Worm (Caenorhabditis elegans) whole organism, young adult: ENCODE measurements around the gene rnf-113.

Experiments
- B0336.3 ChIP-seq: fragments of 200-800 bp; sonication (Bioruptor generic); IDR thresholded peaks from 2 replicates; pipeline ENCODE4 v1.3.6; 2022; ENCODE audit warnings: missing genetic modification characterization, missing compliant biosample characterization
- D2030.7 ChIP-seq: fragments of 200-800 bp; sonication (Bioruptor generic); IDR thresholded peaks from 2 replicates; pipeline ENCODE4 v1.3.6; 2022; ENCODE audit warnings: missing genetic modification reagents, missing genetic modification characterization, missing compliant biosample characterization
- F23B12.7 ChIP-seq: sonication (generic microtip); optimal IDR thresholded peaks from 2 replicates; lab custom pipeline; 2017; ENCODE audit warnings: missing genetic modification characterization, mild to moderate bottlenecking, missing compliant biosample characterization, antibody characterized with exemption, moderate library complexity; ENCODE audit not compliant: insufficient read depth
- F33H1.4 ChIP-seq: fragments of 200-800 bp; sonication (Bioruptor generic); IDR thresholded peaks from 2 replicates; pipeline ENCODE4 v1.3.6; 2022; ENCODE audit warnings: missing genetic modification reagents, missing genetic modification characterization, missing compliant biosample characterization
- T26A5.8 ChIP-seq: sonication (generic microtip); optimal IDR thresholded peaks from 2 replicates; lab custom pipeline; 2016; ENCODE audit warnings: missing genetic modification characterization, missing compliant biosample characterization
- Y53G8AR.9 ChIP-seq: fragments of 200-800 bp; sonication (Bioruptor generic); conservative IDR thresholded peaks from 2 replicates; pipeline ENCODE4 v1.3.6; 2022; ENCODE audit warnings: missing genetic modification reagents, missing genetic modification characterization, missing compliant biosample characterization
- Y95B8A.8 ChIP-seq: fragments of 200-800 bp; sonication (Bioruptor generic); IDR thresholded peaks from 2 replicates; pipeline ENCODE4 v1.3.6; 2022; ENCODE audit warnings: missing genetic modification reagents, missing genetic modification characterization, missing compliant biosample characterization
- ama-1 ChIP-seq, 3 experiments: fragments of 150-350 bp in 1 of 3; sonication (generic microtip) in 2 of 3; optimal IDR thresholded peaks; 2 replicates each; lab custom pipeline; 2014 to 2018; ENCODE audit warnings: missing biosample characterization in 2 of 3, missing genetic modification characterization in 2 of 3, missing genetic modification reagents in 2 of 3
- aptf-2 ChIP-seq: fragments of 200-800 bp; sonication (Bioruptor generic); conservative IDR thresholded peaks from 2 replicates; pipeline ENCODE4 v1.3.6; 2022; ENCODE audit warnings: missing genetic modification reagents, missing genetic modification characterization, missing compliant biosample characterization
- aptf-3 ChIP-seq: fragments of 200-800 bp; sonication (Bioruptor generic); IDR thresholded peaks from 2 replicates; pipeline ENCODE4 v1.3.6; 2022; ENCODE audit warnings: missing genetic modification characterization, missing compliant biosample characterization
- athp-1 ChIP-seq: sonication (generic microtip); optimal IDR thresholded peaks from 2 replicates; lab custom pipeline; 2017; ENCODE audit warnings: mild to moderate bottlenecking, missing genetic modification characterization, missing compliant biosample characterization
- attf-6 ChIP-seq: fragments of 200-800 bp; sonication (Bioruptor generic); IDR thresholded peaks from 2 replicates; pipeline ENCODE4 v1.3.6; 2022; ENCODE audit warnings: missing genetic modification reagents, missing genetic modification characterization, missing compliant biosample characterization
- ceh-27 ChIP-seq: fragments of 200-800 bp; sonication (Bioruptor generic); optimal IDR thresholded peaks from 2 replicates; lab custom pipeline; 2018; ENCODE audit warnings: mild to moderate bottlenecking, missing genetic modification characterization, moderate library complexity, missing compliant biosample characterization
- chd-7 ChIP-seq: sonication (generic microtip); optimal IDR thresholded peaks from 2 replicates; lab custom pipeline; 2016; ENCODE audit warnings: mild to moderate bottlenecking, missing genetic modification characterization, moderate library complexity, missing compliant biosample characterization
- efl-1 ChIP-seq: fragments of 150-350 bp; optimal IDR thresholded peaks from 2 replicates; lab custom pipeline; 2014; ENCODE audit warnings: missing biosample characterization, missing genetic modification reagents, missing genetic modification characterization
- ets-4 ChIP-seq: fragments of 200-800 bp; sonication (Bioruptor generic); optimal IDR thresholded peaks from 2 replicates; lab custom pipeline; 2018; ENCODE audit warnings: mild to moderate bottlenecking, missing genetic modification characterization, missing compliant biosample characterization
- him-1 ChIP-seq: sonication (generic microtip); optimal IDR thresholded peaks from 2 replicates; lab custom pipeline; 2016; ENCODE audit warnings: missing genotype, missing genetic modification reagents, missing genetic modification characterization, missing compliant biosample characterization
- hlh-26 ChIP-seq: fragments of 200-800 bp; sonication (Bioruptor generic); conservative IDR thresholded peaks from 2 replicates; pipeline ENCODE4 v1.3.6; 2022; ENCODE audit warnings: missing genetic modification reagents, missing genetic modification characterization, missing compliant biosample characterization
- hmg-1.2 ChIP-seq: fragments of 200-800 bp; sonication (Bioruptor generic); IDR thresholded peaks from 2 replicates; pipeline ENCODE4 v1.3.6; 2022; ENCODE audit warnings: missing genetic modification reagents, missing genetic modification characterization, missing compliant biosample characterization
- lin-26 ChIP-seq: fragments of 200-800 bp; sonication (Bioruptor generic); IDR thresholded peaks from 2 replicates; pipeline ENCODE4 v1.3.6; 2022; ENCODE audit warnings: missing genetic modification reagents, missing genetic modification characterization, missing compliant biosample characterization
- lin-54 ChIP-seq: fragments of 200-800 bp; sonication (Bioruptor generic); optimal IDR thresholded peaks from 2 replicates; lab custom pipeline; 2018; ENCODE audit warnings: mild to moderate bottlenecking, missing genetic modification characterization, missing compliant biosample characterization
- lir-1 ChIP-seq: fragments of 200-800 bp; sonication (Bioruptor generic); conservative IDR thresholded peaks from 2 replicates; pipeline ENCODE4 v1.3.6; 2022; ENCODE audit warnings: missing genetic modification reagents, missing genetic modification characterization, missing compliant biosample characterization
- lsl-1 ChIP-seq: fragments of 200-800 bp; sonication (Bioruptor generic); optimal IDR thresholded peaks from 2 replicates; lab custom pipeline; 2018; ENCODE audit warnings: mild to moderate bottlenecking, missing genetic modification characterization, moderate library complexity, missing compliant biosample characterization
- madf-3 ChIP-seq: fragments of 200-800 bp; sonication (Bioruptor generic); IDR thresholded peaks from 2 replicates; pipeline ENCODE4 v1.3.6; 2022; ENCODE audit warnings: missing genetic modification reagents, missing genetic modification characterization, missing compliant biosample characterization
- madf-6 ChIP-seq: fragments of 200-800 bp; sonication (Bioruptor generic); IDR thresholded peaks from 2 replicates; pipeline ENCODE4 v1.3.6; 2022; ENCODE audit warnings: missing genetic modification reagents, missing genetic modification characterization, missing compliant biosample characterization
- madf-8 ChIP-seq: fragments of 200-800 bp; sonication (Bioruptor generic); conservative IDR thresholded peaks from 2 replicates; pipeline ENCODE4 v1.3.6; 2022; ENCODE audit warnings: missing genetic modification reagents, missing genetic modification characterization, missing compliant biosample characterization
- mcd-1 ChIP-seq: fragments of 200-800 bp; sonication (Bioruptor generic); IDR thresholded peaks from 2 replicates; pipeline ENCODE4 v1.3.6; 2022; ENCODE audit warnings: missing genetic modification reagents, missing genetic modification characterization, missing compliant biosample characterization
- nfya-1 ChIP-seq: sonication (generic microtip); optimal IDR thresholded peaks from 2 replicates; lab custom pipeline; 2017; ENCODE audit warnings: antibody characterized with exemption, missing compliant biosample characterization, missing genetic modification characterization, borderline replicate concordance; ENCODE audit not compliant: insufficient read depth
- nfyb-1 ChIP-seq: fragments of 200-800 bp; sonication (Bioruptor generic); IDR thresholded peaks from 2 replicates; pipeline ENCODE4 v1.3.6; 2022; ENCODE audit warnings: missing genetic modification reagents, missing genetic modification characterization, missing compliant biosample characterization
- nhr-179 ChIP-seq: sonication (generic microtip); optimal IDR thresholded peaks from 2 replicates; lab custom pipeline; 2016; ENCODE audit warnings: mild to moderate bottlenecking, missing genetic modification characterization, missing compliant biosample characterization
- nhr-90 ChIP-seq: sonication (generic microtip); optimal IDR thresholded peaks from 2 replicates; lab custom pipeline; 2016; ENCODE audit warnings: missing genotype, mild to moderate bottlenecking, missing genetic modification characterization, missing compliant biosample characterization
- pbrm-1 ChIP-seq: fragments of 200-800 bp; sonication (Bioruptor generic); IDR thresholded peaks from 2 replicates; pipeline ENCODE4 v1.3.6; 2022; ENCODE audit warnings: missing genetic modification reagents, missing genetic modification characterization, missing compliant biosample characterization
- pha-4 ChIP-seq: fragments of 150-350 bp; sonication (generic microtip); optimal IDR thresholded peaks from 2 replicates; lab custom pipeline; 2014; ENCODE audit warnings: missing biosample characterization, missing genetic modification reagents, missing genetic modification characterization
- repo-1 ChIP-seq: sonication (generic microtip); optimal IDR thresholded peaks from 2 replicates; lab custom pipeline; 2017; ENCODE audit warnings: mild to moderate bottlenecking, missing genetic modification characterization, missing compliant biosample characterization
- sea-2 ChIP-seq: fragments of 200-800 bp; sonication (Bioruptor generic); IDR thresholded peaks from 2 replicates; pipeline ENCODE4 v1.3.6; 2022; ENCODE audit warnings: missing genetic modification characterization, missing compliant biosample characterization
- snpc-1.1 ChIP-seq: sonication (generic microtip); optimal IDR thresholded peaks from 2 replicates; lab custom pipeline; 2017; ENCODE audit warnings: missing genetic modification characterization, mild to moderate bottlenecking, missing compliant biosample characterization, antibody characterized with exemption, moderate library complexity, missing genotype, missing genetic modification reagents; ENCODE audit not compliant: insufficient read depth
- snpc-4 ChIP-seq, 5 experiments: fragments of 150-350 bp in 1 of 5; sonication (generic microtip) in 4 of 5; optimal IDR thresholded peaks; 2 replicates each; lab custom pipeline; 2014 to 2018; ENCODE audit warnings: missing genetic modification characterization in 5 of 5, missing biosample characterization in 3 of 5, antibody characterized with exemption in 2 of 5, mild to moderate bottlenecking in 2 of 5, missing compliant biosample characterization in 2 of 5, missing genotype in 2 of 5, moderate library complexity in 2 of 5, missing genetic modification reagents in 1 of 5
- xnd-1 ChIP-seq: sonication (generic microtip); optimal IDR thresholded peaks from 2 replicates; lab custom pipeline; 2016; ENCODE audit warnings: missing genotype, missing genetic modification reagents, missing genetic modification characterization, missing compliant biosample characterization
- zfh-2 ChIP-seq: fragments of 200-800 bp; sonication (Bioruptor generic); conservative IDR thresholded peaks from 2 replicates; pipeline ENCODE4 v1.3.6; 2022; ENCODE audit warnings: missing genetic modification reagents, missing genetic modification characterization, missing compliant biosample characterization
- ztf-28 ChIP-seq: fragments of 200-800 bp; sonication (Bioruptor generic); IDR thresholded peaks from 2 replicates; pipeline ENCODE4 v1.3.6; 2022; ENCODE audit warnings: missing genetic modification reagents, missing genetic modification characterization, missing compliant biosample characterization

The rnf-113 gene

ce11 chrIII:10738081-10738480, 19.4 kb downstream of the rnf-113 start:
- peak; percentile 54; the same call in 1 of the 2 replicates for TF ChIP-seq lin-26 (GFP tag; lab: Robert Waterston, UW)
- TF ChIP-seq nfya-1, result no peak
- TF ChIP-seq zfh-2 (GFP tag; lab: Robert Waterston, UW), result peak; percentile 30; the same call in 1 of the 2 replicates
- no peak for TF ChIP-seq sea-2 (GFP tag; lab: Robert Waterston, UW)
- TF ChIP-seq nhr-90, result no peak
- peak; percentile 4 for TF ChIP-seq chd-7 (tag; lab: Kevin White, UChicago)

ce11 chrIII:10736322-10736985, 21.0 kb downstream of the rnf-113 start:
- TF ChIP-seq B0336.3 (GFP tag; lab: Robert Waterston, UW) (peak; percentile 25; the same call in 1 of the 2 replicates), madf-8 (peak; percentile 19; the same call in 1 of the 2 replicates), F33H1.4 (GFP tag; lab: Robert Waterston, UW) (peak; percentile 60), aptf-2 (GFP tag; lab: Robert Waterston, UW) (0 out of 2 replicates have a peak, but pooled peaks have one; percentile 6), ceh-27 (GFP tag; lab: Kevin White, UChicago) (no peak), mcd-1 (GFP tag; lab: Robert Waterston, UW) (peak; percentile 35; the same call in 1 of the 2 replicates), hmg-1.2 (GFP tag; lab: Robert Waterston, UW) (peak; percentile 92), lir-1 (0 out of 2 replicates have a peak, but pooled peaks have one; percentile 28), lin-54 (GFP tag; lab: Kevin White, UChicago) (no peak), nfyb-1 (GFP tag; lab: Robert Waterston, UW) (0 out of 2 replicates have a peak, but pooled peaks have one; percentile 10), lsl-1 (GFP tag; lab: Kevin White, UChicago) (peak; percentile 74), ama-1 (optimal IDR thresholded peaks at IDR 0.05; lab: Kevin White, UChicago) (no peak), ama-1 (GFP tag; optimal IDR thresholded peaks at IDR 0.05; lab: Kevin White, UChicago) (no peak), athp-1 (peak; percentile 11), madf-6 (GFP tag; lab: Robert Waterston, UW) (0 out of 2 replicates have a peak, but pooled peaks have one; percentile 38), Y95B8A.8 (GFP tag; lab: Robert Waterston, UW) (no peak), him-1 (tag; lab: Kevin White, UChicago) (peak; percentile 37), repo-1 (tag; lab: Kevin White, UChicago) (peak; percentile 10), ets-4 (GFP tag; lab: Kevin White, UChicago) (no peak), aptf-3 (GFP tag; lab: Robert Waterston, UW) (no peak), xnd-1 (tag; lab: Kevin White, UChicago) (peak; percentile 9), nhr-179 (tag; lab: Kevin White, UChicago) (no peak), madf-3 (GFP tag; lab: Robert Waterston, UW) (no peak)

- TF ChIP-seq pha-4 (peak; percentile 28), D2030.7 (GFP tag; lab: Robert Waterston, UW) (no peak)
- TF ChIP-seq, all 124 proteins: peak for 1
Observed at ce11 chrIII:10734511-10735233, 22.8 kb downstream of the rnf-113 start.

ce11 chrIII:10733300-10733699, 24.1 kb downstream of the rnf-113 start:
- TF ChIP-seq snpc-1.1 (peak; percentile 90), pbrm-1 (peak; percentile 83), D2030.7 (GFP tag; lab: Robert Waterston, UW) (peak; percentile 92), hlh-26 (GFP tag; lab: Robert Waterston, UW) (no peak), madf-8 (peak; percentile 39; the same call in 1 of the 2 replicates), snpc-4 (GFP tag; optimal IDR thresholded peaks at IDR 0.05; lab: Kevin White, UChicago) (peak; percentile 85), snpc-4 (tag; optimal IDR thresholded peaks at IDR 0.05; lab: Kevin White, UChicago) (peak in 3 of 4 experiments; percentile 83 to 92 (median 88)), attf-6 (GFP tag; lab: Robert Waterston, UW) (0 out of 2 replicates have a peak, but pooled peaks have one; percentile 54), T26A5.8 (tag; lab: Kevin White, UChicago) (no peak), Y53G8AR.9 (GFP tag; lab: Robert Waterston, UW) (peak; percentile 65; the same call in 1 of the 2 replicates), lsl-1 (GFP tag; lab: Kevin White, UChicago) (peak; percentile 58), F23B12.7 (no peak), efl-1 (GFP tag; lab: Kevin White, UChicago) (no peak), ztf-28 (GFP tag; lab: Robert Waterston, UW) (no peak), lin-54 (GFP tag; lab: Kevin White, UChicago) (peak; percentile 45)
